Worm (Caenorhabditis elegans): ENCODE measurements around the gene T25B2.4.

T25B2.4 gene

DNA sequence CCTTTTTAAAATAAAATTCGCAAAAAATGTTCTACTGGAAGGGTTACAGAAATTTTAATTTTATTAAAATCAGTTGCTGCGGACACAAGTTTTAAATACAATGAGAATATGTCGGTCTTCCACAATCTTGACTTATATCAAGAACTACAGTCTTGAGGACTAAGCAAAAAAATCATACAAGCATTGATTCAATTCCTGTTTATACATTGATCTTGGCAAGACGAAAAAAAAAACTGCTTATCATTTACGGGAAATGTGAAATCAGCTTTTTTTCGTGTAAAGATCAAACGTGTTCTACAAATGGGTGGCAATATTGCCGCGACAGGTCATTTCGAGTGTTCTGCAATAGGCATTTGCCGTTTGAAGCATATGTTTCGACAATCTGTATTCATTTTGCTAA lies 6.7 kb downstream of the T25B2.4 start, which contains the start of gene T13C5.2:
Gene T13C5.2 (plus strand): TSS at position 301 of the 400 bp plus-strand sequence.
- TF ChIP-seq ceh-18 (tag; optimal IDR thresholded peaks at IDR 0.05), result no peak
- TF ChIP-seq ceh-9 (tag; optimal IDR thresholded peaks at IDR 0.05), result no peak
- TF ChIP-seq C38D4.7 (GFP tag; optimal IDR thresholded peaks at IDR 0.05), result no peak
- TF ChIP-seq ceh-22 (tag; optimal IDR thresholded peaks at IDR 0.05), result no peak
- no peak for TF ChIP-seq hlh-15 (tag; optimal IDR thresholded peaks at IDR 0.05)
- no peak for TF ChIP-seq ets-4 (tag; optimal IDR thresholded peaks at IDR 0.05)
- no peak for TF ChIP-seq dve-1 (tag; optimal IDR thresholded peaks at IDR 0.05)
- no peak for TF ChIP-seq madf-2 (tag; optimal IDR thresholded peaks at IDR 0.05)
- no peak for TF ChIP-seq unc-3 (GFP tag; conservative IDR thresholded peaks at IDR 0.05)
- TF ChIP-seq unc-3 (tag; optimal IDR thresholded peaks at IDR 0.05), result no peak
- TF ChIP-seq npax-4 (tag; optimal IDR thresholded peaks at IDR 0.05), result no peak
- no peak for TF ChIP-seq F13H6.1 (tag; optimal IDR thresholded peaks at IDR 0.05)
- TF ChIP-seq nfya-1 (tag; optimal IDR thresholded peaks at IDR 0.05), result no peak
- TF ChIP-seq unc-86 (tag; optimal IDR thresholded peaks at IDR 0.05), result no peak

DNA sequence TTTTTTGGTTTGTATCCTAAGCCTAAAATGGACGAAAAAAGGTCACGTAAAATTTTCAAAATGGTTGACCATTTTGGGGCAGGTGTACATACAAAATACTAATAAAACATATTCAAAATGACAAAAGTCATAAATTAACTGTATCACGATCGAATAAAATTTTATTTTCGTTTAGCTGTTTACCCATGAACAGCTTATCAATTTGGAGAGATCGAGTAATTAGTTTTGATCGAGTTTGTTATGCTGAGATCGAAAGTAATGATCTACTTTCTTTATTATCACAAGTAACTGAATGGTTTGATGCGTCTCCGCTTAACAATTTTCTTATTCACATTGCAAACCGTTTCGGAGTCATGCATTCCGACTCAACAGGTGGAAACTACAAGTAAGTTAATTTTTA lies 9.8 kb downstream of the T25B2.4 start, which contains the start of gene T13C5.10:
Gene T13C5.10 (plus strand): TSS at position 301 of the 400 bp plus-strand sequence.
- TF ChIP-seq npax-4 (tag; optimal IDR thresholded peaks at IDR 0.05) (no peak), fkh-6 (tag; optimal IDR thresholded peaks at IDR 0.05) (no peak), unc-42 (tag; optimal IDR thresholded peaks at IDR 0.05) (no peak), unc-3 (GFP tag; conservative IDR thresholded peaks at IDR 0.05) (no peak), unc-3 (tag; optimal IDR thresholded peaks at IDR 0.05) (no peak), ttx-3 (tag; optimal IDR thresholded peaks at IDR 0.05) (no peak), ceh-45 (GFP tag; IDR thresholded peaks at IDR 0.05) (no peak), nhr-232 (tag; optimal IDR thresholded peaks at IDR 0.05) (no peak), ceh-9 (tag; optimal IDR thresholded peaks at IDR 0.05) (no peak), nhr-11 (tag; optimal IDR thresholded peaks at IDR 0.05) (no peak), ceh-14 (tag; optimal IDR thresholded peaks at IDR 0.05) (no peak), sox-4 (tag; optimal IDR thresholded peaks at IDR 0.05) (no peak), pros-1 (tag; optimal IDR thresholded peaks at IDR 0.05) (no peak), ceh-48 (tag; optimal IDR thresholded peaks at IDR 0.05) (no peak)

ce11 chrX:6189955-6190354 lies 11.9 kb downstream of the T25B2.4 start, which contains the start of gene T13C5.9:
Gene T13C5.9, plus strand, starts transcription at chrX:6190255.
- TF ChIP-seq pax-1 (tag; optimal IDR thresholded peaks at IDR 0.05) (no peak), rnt-1 (tag; optimal IDR thresholded peaks at IDR 0.05) (no peak), gmeb-2 (tag; optimal IDR thresholded peaks at IDR 0.05) (no peak), sdc-2 (tag; optimal IDR thresholded peaks at IDR 0.05) (no peak), ceh-48 (tag; optimal IDR thresholded peaks at IDR 0.05) (no peak), mec-3 (tag; optimal IDR thresholded peaks at IDR 0.05; ENCODE audit: borderline replicate concordance) (no peak), pqm-1 (tag; optimal IDR thresholded peaks at IDR 0.05) (no peak), ceh-45 (GFP tag; IDR thresholded peaks at IDR 0.05) (no peak), K02D7.2 (tag; optimal IDR thresholded peaks at IDR 0.05) (no peak), unc-86 (tag; optimal IDR thresholded peaks at IDR 0.05) (no peak), fkh-6 (tag; optimal IDR thresholded peaks at IDR 0.05) (no peak), K09A11.1 (tag; optimal IDR thresholded peaks at IDR 0.05; ENCODE audit: insufficient read depth) (no peak), dve-1 (tag; optimal IDR thresholded peaks at IDR 0.05) (no peak), unc-42 (tag; optimal IDR thresholded peaks at IDR 0.05) (no peak)

ce11 chrX:6194191-6194724 lies 16.2 kb downstream of the T25B2.4 start, which contains the start of gene ceh-54:
Gene ceh-54, minus strand, starts transcription at chrX:6194241.
- no peak for TF ChIP-seq hlh-8 (tag; optimal IDR thresholded peaks at IDR 0.05)
- no peak for TF ChIP-seq elt-4 (tag; optimal IDR thresholded peaks at IDR 0.05)
- TF ChIP-seq lim-6 (tag; optimal IDR thresholded peaks at IDR 0.05), result no peak
- no peak for TF ChIP-seq odd-2 (tag; optimal IDR thresholded peaks at IDR 0.05)
- no peak for TF ChIP-seq tbx-7 (tag; optimal IDR thresholded peaks at IDR 0.05)
- TF ChIP-seq gmeb-2 (tag; optimal IDR thresholded peaks at IDR 0.05), result no peak
- TF ChIP-seq C08G9.2 (tag; optimal IDR thresholded peaks at IDR 0.05), result no peak
- TF ChIP-seq fkh-10 (GFP tag; optimal IDR thresholded peaks at IDR 0.05), result no peak
- no peak for TF ChIP-seq ceh-31 (tag; optimal IDR thresholded peaks at IDR 0.05)
- no peak for TF ChIP-seq nfya-1 (tag; optimal IDR thresholded peaks at IDR 0.05)
- no peak for TF ChIP-seq dmd-4 (tag; optimal IDR thresholded peaks at IDR 0.05; ENCODE audit: borderline replicate concordance)
- no peak for TF ChIP-seq ceh-18 (tag; optimal IDR thresholded peaks at IDR 0.05)
- no peak for TF ChIP-seq pag-3 (tag; optimal IDR thresholded peaks at IDR 0.05; ENCODE audit: borderline replicate concordance)
- no peak for TF ChIP-seq hlh-30 (tag; optimal IDR thresholded peaks at IDR 0.05; ENCODE audit: insufficient read depth)
- TF ChIP-seq mec-3 (tag; optimal IDR thresholded peaks at IDR 0.05; ENCODE audit: borderline replicate concordance), result no peak
- TF ChIP-seq hlh-6 (tag; optimal IDR thresholded peaks at IDR 0.05), result no peak
- TF ChIP-seq nhr-11 (tag; optimal IDR thresholded peaks at IDR 0.05), result no peak
